Fruit fly (Drosophila melanogaster): ENCODE results near the gene CG33124.

- TF ChIP-seq insv (optimal IDR thresholded peaks at IDR 0.05) (no peak), Myc (optimal IDR thresholded peaks at IDR 0.05) (no peak), ttk (optimal IDR thresholded peaks at IDR 0.05) (no peak), psq (optimal IDR thresholded peaks at IDR 0.05) (no peak), Sin3A (optimal IDR thresholded peaks at IDR 0.05) (no peak)
These were observed 19.8 kb downstream of the CG33124 start for dm6 chr2L:2189100-2189499.
